Worm (Caenorhabditis elegans): ENCODE measurements around the gene kgb-1.

DNA sequence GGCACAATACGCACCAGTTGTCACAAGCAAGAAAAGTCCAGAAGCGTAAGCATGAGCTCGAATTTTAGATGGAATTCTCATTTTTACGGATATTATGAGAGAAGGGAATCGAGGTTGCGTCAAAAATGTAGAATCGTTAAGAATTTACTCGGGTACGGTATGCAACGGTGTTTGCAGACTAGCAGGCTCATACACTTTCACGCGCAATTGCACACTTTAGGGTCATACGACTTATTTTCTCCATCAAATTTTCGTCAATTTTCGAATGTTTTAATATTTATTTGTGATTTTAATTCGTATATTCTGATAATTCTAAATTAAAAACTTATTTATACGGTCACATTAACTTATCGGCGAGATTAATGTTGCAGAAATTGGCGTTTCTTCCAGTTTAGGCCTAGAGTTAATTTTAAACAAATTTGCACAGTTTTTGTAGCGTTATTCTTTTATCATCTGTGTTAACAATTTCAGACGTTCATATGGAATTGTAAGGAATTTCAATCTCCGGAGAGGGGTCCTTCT lies 16.4 kb downstream of the kgb-1 start, which contains the start of the genes T07A9.15 and nog-1:
- TF ChIP-seq elt-2 (tag; optimal IDR thresholded peaks at IDR 0.05) (peak; percentile 7), nhr-12 (tag; optimal IDR thresholded peaks at IDR 0.05) (no peak), nhr-11 (tag; optimal IDR thresholded peaks at IDR 0.05) (no peak), fos-1 (tag; optimal IDR thresholded peaks at IDR 0.05) (peak; percentile 32), ces-1 (GFP tag; optimal IDR thresholded peaks at IDR 0.05) (no peak), unc-62 (GFP tag; optimal IDR thresholded peaks at IDR 0.05) (no peak), tbx-2 (tag; optimal IDR thresholded peaks at IDR 0.05) (peak; percentile 71), nhr-237 (tag; optimal IDR thresholded peaks at IDR 0.05) (peak; percentile 1), C04F5.9 (tag; optimal IDR thresholded peaks at IDR 0.05) (peak; percentile 7)
